Worm (Caenorhabditis elegans) whole organism, late embryonic: Measurements from ENCODE around the gene clec-177.
"Not testable (repeated sequence)": the region's sequence is repeated elsewhere in the genome, so short reads cannot be mapped to it uniquely, and the experiment has no call there.

Experiments used
- C38D4.7 ChIP-seq: fragments of 200-800 bp; sonication (Bioruptor generic); optimal IDR thresholded peaks from 2 replicates; lab custom pipeline; 2018; ENCODE audit warnings: mild to moderate bottlenecking, missing genetic modification characterization, moderate library complexity, missing compliant biosample characterization
- K02D7.2 ChIP-seq: sonication (generic microtip); optimal IDR thresholded peaks from 2 replicates; lab custom pipeline; 2017; ENCODE audit warnings: mild to moderate bottlenecking, missing genetic modification characterization, missing compliant biosample characterization
- T23F11.4 ChIP-seq: fragments of 200-800 bp; sonication (Bioruptor generic); optimal IDR thresholded peaks from 2 replicates; lab custom pipeline; 2018; ENCODE audit warnings: mild to moderate bottlenecking, missing genetic modification characterization, missing compliant biosample characterization
- Y22D7AL.16 ChIP-seq: sonication (generic microtip); optimal IDR thresholded peaks from 2 replicates; lab custom pipeline; 2016; ENCODE audit warnings: missing genetic modification characterization, missing compliant biosample characterization
- ama-1 ChIP-seq: fragments of 150-350 bp; optimal IDR thresholded peaks from 2 replicates; lab custom pipeline; 2014
- ceh-2 ChIP-seq: sonication (generic microtip); optimal IDR thresholded peaks from 2 replicates; lab custom pipeline; 2016; ENCODE audit warnings: missing genotype, missing genetic modification characterization, missing compliant biosample characterization
- ceh-24 ChIP-seq: sonication (generic microtip); optimal IDR thresholded peaks from 2 replicates; lab custom pipeline; 2016; ENCODE audit warnings: mild to moderate bottlenecking, missing genetic modification characterization, missing compliant biosample characterization
- ceh-34 ChIP-seq: sonication (generic microtip); optimal IDR thresholded peaks from 2 replicates; lab custom pipeline; 2016; ENCODE audit warnings: mild to moderate bottlenecking, missing genetic modification characterization, missing compliant biosample characterization
- ceh-45 ChIP-seq: fragments of 200-800 bp; sonication (Bioruptor generic); IDR thresholded peaks from 2 replicates; pipeline ENCODE4 v1.3.6; 2022; ENCODE audit warnings: missing genetic modification reagents, missing genetic modification characterization, missing compliant biosample characterization
- ceh-48 ChIP-seq: sonication (generic microtip); optimal IDR thresholded peaks from 2 replicates; lab custom pipeline; 2016; ENCODE audit warnings: missing genetic modification characterization, inconsistent platforms, missing compliant biosample characterization
- che-1 ChIP-seq: sonication (generic microtip); optimal IDR thresholded peaks from 2 replicates; lab custom pipeline; 2016; ENCODE audit warnings: mild to moderate bottlenecking, missing genetic modification characterization, missing compliant biosample characterization
- dve-1 ChIP-seq: sonication (generic microtip); optimal IDR thresholded peaks from 2 replicates; lab custom pipeline; 2017; ENCODE audit warnings: antibody characterized with exemption, mild to moderate bottlenecking, missing genetic modification characterization, missing compliant biosample characterization
- elt-2 ChIP-seq: sonication (generic microtip); optimal IDR thresholded peaks from 2 replicates; lab custom pipeline; 2016; ENCODE audit warnings: missing genetic modification reagents, missing genetic modification characterization, missing compliant biosample characterization
- ets-4 ChIP-seq: sonication (generic microtip); optimal IDR thresholded peaks from 2 replicates; lab custom pipeline; 2016; ENCODE audit warnings: missing genetic modification characterization, missing compliant biosample characterization
- eyg-1 ChIP-seq: sonication (generic microtip); optimal IDR thresholded peaks from 2 replicates; lab custom pipeline; 2016; ENCODE audit warnings: missing genotype, missing genetic modification characterization, missing compliant biosample characterization
- fkh-10 ChIP-seq: fragments of 150-350 bp; optimal IDR thresholded peaks from 2 replicates; lab custom pipeline; 2014; ENCODE audit warnings: missing biosample characterization, missing genetic modification reagents, missing genetic modification characterization
- gmeb-2 ChIP-seq: sonication (generic microtip); optimal IDR thresholded peaks from 2 replicates; lab custom pipeline; 2016; ENCODE audit warnings: missing genetic modification characterization, inconsistent platforms, missing compliant biosample characterization
- hlh-13 ChIP-seq: fragments of 200-800 bp; sonication (Bioruptor generic); optimal IDR thresholded peaks from 2 replicates; lab custom pipeline; 2018; ENCODE audit warnings: mild to moderate bottlenecking, missing genetic modification characterization, missing compliant biosample characterization
- hlh-8 ChIP-seq: sonication (generic microtip); optimal IDR thresholded peaks from 2 replicates; lab custom pipeline; 2016; ENCODE audit warnings: missing genotype, missing genetic modification characterization, missing compliant biosample characterization
- lim-6 ChIP-seq: sonication (generic microtip); optimal IDR thresholded peaks from 2 replicates; lab custom pipeline; 2016; ENCODE audit warnings: missing genetic modification characterization, missing compliant biosample characterization
- lin-11 ChIP-seq: fragments of 200-800 bp; sonication (Bioruptor generic); optimal IDR thresholded peaks from 2 replicates; lab custom pipeline; 2018; ENCODE audit warnings: mild to moderate bottlenecking, missing genetic modification characterization, missing compliant biosample characterization
- nhr-11 ChIP-seq: fragments of 150-350 bp; optimal IDR thresholded peaks from 2 replicates; lab custom pipeline; 2014; ENCODE audit warnings: missing biosample characterization, missing genetic modification characterization
- nhr-232 ChIP-seq: sonication (generic microtip); optimal IDR thresholded peaks from 2 replicates; lab custom pipeline; 2016; ENCODE audit warnings: missing genetic modification characterization, missing compliant biosample characterization
- npax-4 ChIP-seq: sonication (generic microtip); optimal IDR thresholded peaks from 2 replicates; lab custom pipeline; 2016; ENCODE audit warnings: missing genetic modification characterization, missing compliant biosample characterization
- pag-3 ChIP-seq: sonication (generic microtip); optimal IDR thresholded peaks from 2 replicates; lab custom pipeline; 2016; ENCODE audit warnings: missing compliant biosample characterization, missing genetic modification characterization, borderline replicate concordance
- pat-9 ChIP-seq: fragments of 200-800 bp; sonication (Bioruptor generic); optimal IDR thresholded peaks from 2 replicates; lab custom pipeline; 2018; ENCODE audit warnings: mild to moderate bottlenecking, missing genetic modification characterization, moderate library complexity, missing compliant biosample characterization
- pax-1 ChIP-seq: fragments of 150-350 bp; optimal IDR thresholded peaks from 2 replicates; lab custom pipeline; 2014; ENCODE audit warnings: missing biosample characterization, missing genetic modification characterization
- pha-2 ChIP-seq: sonication (generic microtip); optimal IDR thresholded peaks from 2 replicates; lab custom pipeline; 2017; ENCODE audit warnings: mild to moderate bottlenecking, missing genetic modification characterization, missing compliant biosample characterization
- pha-4 ChIP-seq: fragments of 150-350 bp; optimal IDR thresholded peaks from 2 replicates; lab custom pipeline; 2018; ENCODE audit warnings: missing biosample characterization, missing genetic modification reagents, missing genetic modification characterization
- pqm-1 ChIP-seq: sonication (generic microtip); optimal IDR thresholded peaks from 2 replicates; lab custom pipeline; 2016; ENCODE audit warnings: missing genetic modification characterization, missing compliant biosample characterization
- pros-1 ChIP-seq: fragments of 150-350 bp; optimal IDR thresholded peaks from 2 replicates; lab custom pipeline; 2014; ENCODE audit warnings: missing biosample characterization, missing genetic modification reagents, missing genetic modification characterization
- rnt-1 ChIP-seq: sonication (generic microtip); optimal IDR thresholded peaks from 2 replicates; lab custom pipeline; 2016; ENCODE audit warnings: missing genetic modification characterization, missing compliant biosample characterization
- sdc-2 ChIP-seq: sonication (generic microtip); optimal IDR thresholded peaks from 2 replicates; lab custom pipeline; 2016; ENCODE audit warnings: missing genotype, missing genetic modification characterization, missing compliant biosample characterization
- sox-4 ChIP-seq: sonication (generic microtip); optimal IDR thresholded peaks from 2 replicates; lab custom pipeline; 2017; ENCODE audit warnings: mild to moderate bottlenecking, missing genetic modification characterization, inconsistent platforms, missing compliant biosample characterization
- syd-9 ChIP-seq: sonication (generic microtip); optimal IDR thresholded peaks from 2 replicates; lab custom pipeline; 2016; ENCODE audit warnings: mild to moderate bottlenecking, missing genetic modification characterization, moderate library complexity, missing compliant biosample characterization
- tbx-2 ChIP-seq: sonication (generic microtip); optimal IDR thresholded peaks from 2 replicates; lab custom pipeline; 2016; ENCODE audit warnings: missing genetic modification characterization, missing compliant biosample characterization
- unc-3 ChIP-seq, 2 experiments: fragments of 200-800 bp in 1 of 2; sonication (Bioruptor generic) in 1 of 2; sonication (generic microtip) in 1 of 2; conservative IDR thresholded peaks in 1 of 2; optimal IDR thresholded peaks in 1 of 2; 2 replicates each; pipeline versions ENCODE4 v1.3.6 to Lab custom; 2016 to 2022; ENCODE audit warnings: missing compliant biosample characterization in 2 of 2, missing genetic modification characterization in 2 of 2, missing genetic modification reagents in 1 of 2
- unc-55 ChIP-seq: sonication (generic microtip); optimal IDR thresholded peaks from 2 replicates; lab custom pipeline; 2017; ENCODE audit warnings: missing biosample characterization, missing genetic modification reagents, missing genetic modification characterization
- zip-5 ChIP-seq: sonication (generic microtip); optimal IDR thresholded peaks from 2 replicates; lab custom pipeline; 2016; ENCODE audit warnings: missing genetic modification characterization, missing compliant biosample characterization

The clec-177 gene

ce11 chrIV:5008378-5008777 is 22.0 kb downstream of the clec-177 start, which contains the start of gene srm-2:
TSS of gene srm-2 (plus strand) at chrIV:5008678.
- no peak for TF ChIP-seq che-1 (tag; lab: Kevin White, UChicago)
- TF ChIP-seq pat-9 (tag; lab: Kevin White, UChicago), result no peak
- TF ChIP-seq C38D4.7 (GFP tag; lab: Kevin White, UChicago), result no peak
- no peak for TF ChIP-seq dve-1
- TF ChIP-seq T23F11.4 (GFP tag; lab: Kevin White, UChicago), result no peak
- TF ChIP-seq syd-9, result no peak
- TF ChIP-seq lim-6 (tag; lab: Kevin White, UChicago), result no peak
- no peak for TF ChIP-seq ceh-2 (tag; lab: Kevin White, UChicago)

- TF ChIP-seq hlh-13 (GFP tag; lab: Kevin White, UChicago) (no peak), pqm-1 (no peak), eyg-1 (tag; lab: Kevin White, UChicago) (no peak)
Observed at ce11 chrIV:5012241-5012640, 25.9 kb downstream of the clec-177 start, which contains the start of gene srm-1. TSS of gene srm-1 (plus strand) at chrIV:5012541.

ce11 chrIV:5016461-5016860 is 30.1 kb downstream of the clec-177 start, which contains the start of gene ssq-4:
TSS of gene ssq-4 (plus strand) at chrIV:5016479.
- TF ChIP-seq lin-11; ets-4 (tag; lab: Kevin White, UChicago); fkh-10 (GFP tag; lab: Kevin White, UChicago): not testable (repeated sequence)
- TF ChIP-seq, all 69 proteins: peak for 0; not testable (repeated sequence) for 69

ce11 chrIV:5017075-5017474 is 30.7 kb downstream of the clec-177 start, which contains the start of gene T28H11.7:
TSS of gene T28H11.7 (minus strand) at chrIV:5017175.
- not testable (repeated sequence) for TF ChIP-seq elt-2 (tag; lab: Kevin White, UChicago); nhr-232 (tag; lab: Kevin White, UChicago); C38D4.7 (GFP tag; lab: Kevin White, UChicago)

- TF ChIP-seq sox-4 (tag; lab: Kevin White, UChicago) (no peak), tbx-2 (tag; lab: Kevin White, UChicago) (no peak), K02D7.2 (tag; lab: Kevin White, UChicago) (no peak), ets-4 (tag; lab: Kevin White, UChicago) (no peak), unc-55 (no peak), lin-11 (no peak), pax-1 (no peak), pha-4 (tag; lab: Kevin White, UChicago) (no peak)
Observed at ce11 chrIV:5020533-5020932, 34.2 kb downstream of the clec-177 start, which contains the start of gene T28H11.8. TSS of gene T28H11.8 (minus strand) at chrIV:5020633.

- TF ChIP-seq npax-4 (tag; lab: Kevin White, UChicago) (no peak), sox-4 (tag; lab: Kevin White, UChicago) (no peak), pag-3 (tag; lab: Kevin White, UChicago) (no peak), ets-4 (tag; lab: Kevin White, UChicago) (no peak), zip-5 (tag; lab: Kevin White, UChicago) (no peak), pros-1 (tag; lab: Kevin White, UChicago) (no peak)
Observed at ce11 chrIV:5025646-5026045, 39.3 kb downstream of the clec-177 start, which contains the start of gene C09B9.85. TSS of gene C09B9.85 (minus strand) at chrIV:5025746.

ce11 chrIV:5028978-5029377 is 42.6 kb downstream of the clec-177 start, which contains the start of the genes best-6 and C09B9.2:
TSS of gene best-6 (minus strand) at chrIV:5029078.
TSS of gene C09B9.2 (plus strand) at chrIV:5029291.
- no peak for TF ChIP-seq rnt-1 (tag; lab: Kevin White, UChicago)
- TF ChIP-seq sox-4 (tag; lab: Kevin White, UChicago), result no peak
- TF ChIP-seq gmeb-2 (tag; lab: Kevin White, UChicago), result no peak
- no peak for TF ChIP-seq Y22D7AL.16 (tag; lab: Kevin White, UChicago)
- TF ChIP-seq unc-3 (GFP tag; conservative IDR thresholded peaks at IDR 0.05; lab: Robert Waterston, UW), result no peak
- TF ChIP-seq unc-3 (tag; optimal IDR thresholded peaks at IDR 0.05; lab: Kevin White, UChicago), result no peak
- TF ChIP-seq ceh-45, result no peak
- TF ChIP-seq sdc-2 (tag; lab: Kevin White, UChicago), result no peak
- no peak for TF ChIP-seq C38D4.7 (GFP tag; lab: Kevin White, UChicago)
- no peak for TF ChIP-seq hlh-8
- TF ChIP-seq dve-1, result no peak
- no peak for TF ChIP-seq ama-1 (lab: Kevin White, UChicago)
- TF ChIP-seq ceh-34, result no peak
- no peak for TF ChIP-seq pha-2 (tag; lab: Kevin White, UChicago)
- TF ChIP-seq fkh-10 (GFP tag; lab: Kevin White, UChicago), result no peak
- TF ChIP-seq nhr-11, result no peak
- TF ChIP-seq ceh-24 (tag; lab: Kevin White, UChicago), result no peak
- no peak for TF ChIP-seq pha-4 (tag; lab: Kevin White, UChicago)
- TF ChIP-seq ceh-48 (tag; lab: Kevin White, UChicago), result no peak
